Fruit fly (Drosophila melanogaster) whole organism, embryonic: ENCODE measurements around the gene ksr.
A peak's percentile ranks its signal among the peaks of the same experiment; 100 is the strongest.

ENCODE experiments used
- CG12391 ChIP-seq: fragments of 200-800 bp; sonication (Bioruptor generic); optimal IDR thresholded peaks from 3 replicates; lab custom pipeline; 2018; ENCODE audit warnings: missing biosample characterization, mild to moderate bottlenecking, missing genetic modification characterization, moderate library complexity
- CG14441 ChIP-seq: fragments of 200-800 bp; sonication (Bioruptor generic); IDR thresholded peaks from 2 replicates; pipeline ENCODE4 v1.3.6; 2022; ENCODE audit warnings: missing biosample characterization, missing genetic modification characterization
- CG15269 ChIP-seq: fragments of 200-800 bp; sonication (Bioruptor generic); optimal IDR thresholded peaks from 2 replicates; lab custom pipeline; 2018; ENCODE audit warnings: missing biosample characterization, mild to moderate bottlenecking, missing genetic modification characterization, moderate library complexity
- CG15601 ChIP-seq: fragments of 200-800 bp; sonication (Bioruptor generic); optimal IDR thresholded peaks from 3 replicates; lab custom pipeline; 2019; ENCODE audit warnings: missing biosample characterization, mild to moderate bottlenecking, missing genetic modification characterization, moderate library complexity
- CG1647 ChIP-seq: fragments of 200-800 bp; sonication (Bioruptor generic); optimal IDR thresholded peaks from 3 replicates; lab custom pipeline; 2016; ENCODE audit warnings: missing biosample characterization, missing genetic modification characterization
- CG17359 ChIP-seq: fragments of 200-800 bp; sonication (Bioruptor generic); optimal IDR thresholded peaks from 3 replicates; lab custom pipeline; 2018; ENCODE audit warnings: missing biosample characterization, mild to moderate bottlenecking, missing genetic modification characterization, moderate library complexity
- CG17612 ChIP-seq: fragments of 200-800 bp; sonication (Bioruptor generic); IDR thresholded peaks from 2 replicates; pipeline ENCODE4 v1.3.6; 2022; ENCODE audit warnings: missing biosample characterization, missing genetic modification characterization
- CG2120 ChIP-seq: fragments of 200-800 bp; sonication (Bioruptor generic); optimal IDR thresholded peaks from 3 replicates; lab custom pipeline; 2016; ENCODE audit warnings: missing biosample characterization, missing genetic modification characterization
- CG3847 ChIP-seq: fragments of 200-800 bp; sonication (Bioruptor generic); IDR thresholded peaks from 2 replicates; pipeline ENCODE4 v1.3.6; 2022; ENCODE audit warnings: missing biosample characterization, missing genetic modification characterization
- CG6254 ChIP-seq: fragments of 200-800 bp; sonication (Bioruptor generic); optimal IDR thresholded peaks from 3 replicates; lab custom pipeline; 2017; ENCODE audit warnings: mild to moderate bottlenecking, missing biosample characterization, missing genetic modification reagents, missing genetic modification characterization
- CG7987 ChIP-seq: fragments of 200-800 bp; sonication (Bioruptor generic); optimal IDR thresholded peaks from 2 replicates; lab custom pipeline; 2018; ENCODE audit warnings: missing biosample characterization, mild to moderate bottlenecking, missing genetic modification characterization, moderate library complexity
- CG9215 ChIP-seq: fragments of 200-800 bp; sonication (Bioruptor generic); IDR thresholded peaks from 2 replicates; pipeline ENCODE4 v1.3.6; 2022; ENCODE audit warnings: missing biosample characterization, missing genetic modification characterization
- CoRest ChIP-seq: fragments of 200-800 bp; sonication (Bioruptor generic); optimal IDR thresholded peaks from 3 replicates; lab custom pipeline; 2018; ENCODE audit warnings: missing biosample characterization, mild to moderate bottlenecking, missing genetic modification characterization, moderate library complexity
- CrebB ChIP-seq: fragments of 200-800 bp; sonication (Bioruptor generic); optimal IDR thresholded peaks from 3 replicates; lab custom pipeline; 2018; ENCODE audit warnings: missing biosample characterization, mild to moderate bottlenecking, missing genetic modification characterization
- Fer2 ChIP-seq: fragments of 200-800 bp; sonication (Bioruptor generic); optimal IDR thresholded peaks from 2 replicates; lab custom pipeline; 2018; ENCODE audit warnings: missing biosample characterization, mild to moderate bottlenecking, missing genetic modification characterization, moderate library complexity
- HLH4C ChIP-seq: fragments of 200-800 bp; sonication (Bioruptor generic); IDR thresholded peaks from 3 replicates; pipeline ENCODE4 v1.3.6; 2022; ENCODE audit warnings: missing biosample characterization, missing genetic modification characterization; ENCODE audit not compliant: partially characterized antibody
- HmgZ ChIP-seq: fragments of 200-800 bp; sonication (Bioruptor generic); optimal IDR thresholded peaks from 2 replicates; lab custom pipeline; 2018; ENCODE audit warnings: missing biosample characterization, mild to moderate bottlenecking, missing genetic modification characterization
- Hr51 ChIP-seq, 2 experiments: fragments of 200-800 bp; sonication (Bioruptor generic); optimal IDR thresholded peaks; 2 replicates in 1 of 2; 3 replicates in 1 of 2; lab custom pipeline; 2016 to 2018; ENCODE audit warnings: missing biosample characterization in 2 of 2, missing genetic modification characterization in 2 of 2, mild to moderate bottlenecking in 1 of 2, moderate library complexity in 1 of 2
- Lhr ChIP-seq: fragments of 200-800 bp; sonication (Bioruptor generic); optimal IDR thresholded peaks from 3 replicates; lab custom pipeline; 2017; ENCODE audit warnings: mild to moderate bottlenecking, missing biosample characterization, missing genetic modification reagents, missing genetic modification characterization
- Lpt ChIP-seq: fragments of >200 bp; optimal IDR thresholded peaks from 2 replicates; lab custom pipeline; 2018; ENCODE audit warnings: missing biosample characterization, missing genetic modification characterization
- Meics ChIP-seq: fragments of 200-800 bp; sonication (Bioruptor generic); optimal IDR thresholded peaks from 2 replicates; lab custom pipeline; 2017; ENCODE audit warnings: missing biosample characterization, mild to moderate bottlenecking, missing genetic modification characterization
- NFAT ChIP-seq: fragments of 200-800 bp; sonication (Bioruptor generic); IDR thresholded peaks from 2 replicates; pipeline ENCODE4 v1.3.6; 2022; ENCODE audit warnings: missing biosample characterization, missing genetic modification characterization
- PHDP ChIP-seq: fragments of 200-800 bp; sonication (Bioruptor generic); optimal IDR thresholded peaks from 3 replicates; lab custom pipeline; 2018; ENCODE audit warnings: missing biosample characterization, mild to moderate bottlenecking, missing genetic modification characterization, moderate library complexity
- Scr ChIP-seq: fragments of 200-800 bp; sonication (Bioruptor generic); IDR thresholded peaks from 2 replicates; pipeline ENCODE4 v1.3.6; 2022; ENCODE audit warnings: missing biosample characterization, missing genetic modification characterization; ENCODE audit not compliant: partially characterized antibody
- Sin3A ChIP-seq: fragments of >200 bp; optimal IDR thresholded peaks from 2 replicates; lab custom pipeline; 2018
- Sox100B ChIP-seq: fragments of 200-800 bp; sonication (Bioruptor generic); optimal IDR thresholded peaks from 3 replicates; lab custom pipeline; 2018; ENCODE audit warnings: missing biosample characterization, mild to moderate bottlenecking, missing genetic modification characterization
- Sry-δ ChIP-seq: fragments of 200-800 bp; sonication (Bioruptor generic); optimal IDR thresholded peaks from 2 replicates; lab custom pipeline; 2016; ENCODE audit warnings: missing biosample characterization, missing genetic modification characterization
- Xrp1 ChIP-seq: fragments of 200-800 bp; sonication (Bioruptor generic); IDR thresholded peaks from 2 replicates; pipeline ENCODE4 v1.3.6; 2022; ENCODE audit warnings: missing biosample characterization, missing genetic modification characterization
- ato ChIP-seq: fragments of 200-800 bp; sonication (Bioruptor generic); IDR thresholded peaks from 2 replicates; pipeline ENCODE4 v1.3.6; 2022; ENCODE audit warnings: missing biosample characterization, missing genetic modification characterization; ENCODE audit not compliant: partially characterized antibody
- az2 ChIP-seq: fragments of 200-800 bp; sonication (Bioruptor generic); optimal IDR thresholded peaks from 3 replicates; lab custom pipeline; 2016; ENCODE audit warnings: missing biosample characterization, missing genetic modification characterization
- chm ChIP-seq: fragments of 200-800 bp; sonication (Bioruptor generic); IDR thresholded peaks from 2 replicates; pipeline ENCODE4 v1.3.6; 2022; ENCODE audit warnings: missing biosample characterization, missing genetic modification characterization
- chn ChIP-seq: fragments of 200-800 bp; sonication (Bioruptor generic); optimal IDR thresholded peaks from 2 replicates; lab custom pipeline; 2016; ENCODE audit warnings: missing biosample characterization, missing genetic modification characterization
- corto ChIP-seq: fragments of 200-800 bp; sonication (Bioruptor generic); optimal IDR thresholded peaks from 2 replicates; lab custom pipeline; 2016; ENCODE audit warnings: missing biosample characterization, mild to moderate bottlenecking, missing genetic modification characterization, moderate library complexity
- dmrt99B ChIP-seq: fragments of 200-800 bp; sonication (Bioruptor generic); optimal IDR thresholded peaks from 2 replicates; lab custom pipeline; 2018; ENCODE audit warnings: missing biosample characterization, mild to moderate bottlenecking, missing genetic modification characterization, moderate library complexity
- fd64A ChIP-seq: fragments of 200-800 bp; sonication (Bioruptor generic); optimal IDR thresholded peaks from 3 replicates; lab custom pipeline; 2018; ENCODE audit warnings: missing biosample characterization, mild to moderate bottlenecking, missing genetic modification characterization
- fru ChIP-seq: fragments of >200 bp; optimal IDR thresholded peaks from 2 replicates; lab custom pipeline; 2017
- gce ChIP-seq: fragments of 200-800 bp; sonication (Bioruptor generic); IDR thresholded peaks from 3 replicates; pipeline ENCODE4 v1.3.6; 2022; ENCODE audit warnings: missing biosample characterization, missing genetic modification characterization
- kay ChIP-seq: fragments of 200-800 bp; sonication (Bioruptor generic); optimal IDR thresholded peaks from 2 replicates; lab custom pipeline; 2016; ENCODE audit warnings: missing biosample characterization, missing genetic modification characterization
- kni ChIP-seq: fragments of 200-800 bp; sonication (Bioruptor generic); optimal IDR thresholded peaks from 3 replicates; lab custom pipeline; 2017; ENCODE audit warnings: mild to moderate bottlenecking, missing biosample characterization, missing genetic modification reagents, missing genetic modification characterization
- lmd ChIP-seq: fragments of 200-800 bp; sonication (Bioruptor generic); IDR thresholded peaks from 2 replicates; pipeline ENCODE4 v1.3.6; 2022; ENCODE audit warnings: missing biosample characterization, missing genetic modification characterization
- luna ChIP-seq: fragments of 200-800 bp; sonication (Bioruptor generic); optimal IDR thresholded peaks from 2 replicates; lab custom pipeline; 2016; ENCODE audit warnings: missing biosample characterization, missing genetic modification characterization
- nerfin-2 ChIP-seq: fragments of 200-800 bp; sonication (Bioruptor generic); IDR thresholded peaks from 2 replicates; pipeline ENCODE4 v1.3.6; 2022; ENCODE audit warnings: missing biosample characterization, missing genetic modification characterization; ENCODE audit not compliant: partially characterized antibody
- onecut ChIP-seq: fragments of 200-800 bp; sonication (Bioruptor generic); IDR thresholded peaks from 2 replicates; pipeline ENCODE4 v1.3.6; 2022; ENCODE audit warnings: missing biosample characterization, missing genetic modification characterization
- otp ChIP-seq: fragments of 200-800 bp; sonication (Bioruptor generic); IDR thresholded peaks from 3 replicates; pipeline ENCODE4, ENCODE4 v1.3.6; 2022; ENCODE audit warnings: missing biosample characterization, missing genetic modification characterization
- psq ChIP-seq: fragments of 200-800 bp; sonication (Bioruptor generic); optimal IDR thresholded peaks from 2 replicates; lab custom pipeline; 2017; ENCODE audit warnings: missing biosample characterization, missing genetic modification characterization
- row ChIP-seq: fragments of 200-800 bp; sonication (Bioruptor generic); IDR thresholded peaks from 3 replicates; pipeline ENCODE4 v1.3.6; 2022; ENCODE audit warnings: missing biosample characterization, missing genetic modification characterization
- sim ChIP-seq: fragments of 200-800 bp; sonication (Bioruptor generic); IDR thresholded peaks from 2 replicates; pipeline ENCODE4 v1.3.6; 2022; ENCODE audit warnings: missing biosample characterization, missing genetic modification characterization
- sisA ChIP-seq: fragments of 200-800 bp; sonication (Bioruptor generic); IDR thresholded peaks from 2 replicates; pipeline ENCODE4 v1.3.6; 2022; ENCODE audit warnings: missing biosample characterization, missing genetic modification characterization
- tap ChIP-seq: fragments of 200-800 bp; optimal IDR thresholded peaks from 3 replicates; lab custom pipeline; 2019; ENCODE audit warnings: missing biosample characterization, mild to moderate bottlenecking, missing genetic modification characterization, moderate library complexity
- twi ChIP-seq: fragments of 200-800 bp; optimal IDR thresholded peaks from 2 replicates; lab custom pipeline; 2019; ENCODE audit warnings: missing biosample characterization, mild to moderate bottlenecking, missing genetic modification characterization, moderate library complexity
- wdn ChIP-seq: fragments of 200-800 bp; sonication (Bioruptor generic); IDR thresholded peaks from 2 replicates; pipeline ENCODE4 v1.3.6; 2022; ENCODE audit warnings: missing biosample characterization, missing genetic modification characterization
- zen2 ChIP-seq: fragments of 200-800 bp; sonication (Bioruptor generic); IDR thresholded peaks from 3 replicates; pipeline ENCODE4 v1.3.6; 2022; ENCODE audit warnings: missing biosample characterization, missing genetic modification characterization; ENCODE audit not compliant: partially characterized antibody
- zfh2 ChIP-seq: fragments of 200-800 bp; sonication (Bioruptor generic); optimal IDR thresholded peaks from 2 replicates; lab custom pipeline; 2016; ENCODE audit warnings: missing biosample characterization, missing genetic modification characterization

The ksr gene

dm6 chr3R:5467619-5468018, 16.1 kb downstream of the ksr start, which contains the start of gene POLDIP2 (continued):
- TF ChIP-seq fd64A (GFP tag; lab: Kevin White, UChicago) (no peak), CG15269 (no peak), zfh2 (GFP tag; lab: Kevin White, UChicago) (no peak), CG12391 (no peak), sisA (GFP tag; lab: Robert Waterston, UW) (no peak), Meics (no peak), az2 (no peak), CG17359 (tag; lab: Kevin White, UChicago) (peak; percentile 5), CG1647 (GFP tag; lab: Kevin White, UChicago) (no peak), tap (tag; lab: Kevin White, UChicago) (no peak), chn (GFP tag; lab: Kevin White, UChicago) (no peak), ato (GFP tag; lab: Robert Waterston, UW) (peak; percentile 21; the same call in 1 of the 2 replicates), HmgZ (tag; lab: Kevin White, UChicago) (no peak), Sry-δ (no peak), Fer2 (tag; lab: Kevin White, UChicago) (no peak), wdn (GFP tag; lab: Robert Waterston, UW) (no peak), CoRest (tag; lab: Kevin White, UChicago) (no peak), corto (no peak), zen2 (GFP tag; lab: Robert Waterston, UW) (no peak), twi (tag; lab: Kevin White, UChicago) (no peak), sim (GFP tag; lab: Robert Waterston, UW) (no peak), Lhr (GFP tag; lab: Kevin White, UChicago) (no peak), Xrp1 (GFP tag; lab: Robert Waterston, UW) (no peak), kay (GFP tag; lab: Kevin White, UChicago) (no peak), NFAT (GFP tag; lab: Robert Waterston, UW) (no peak), psq (no peak), CG6254 (GFP tag; lab: Kevin White, UChicago) (no peak), PHDP (no peak), Scr (GFP tag; lab: Robert Waterston, UW) (no peak), onecut (GFP tag; lab: Robert Waterston, UW) (no peak), nerfin-2 (GFP tag; lab: Robert Waterston, UW) (no peak), otp (GFP tag; lab: Robert Waterston, UW) (no peak), Sin3A (lab: Kevin White, UChicago) (no peak), HLH4C (no peak), row (GFP tag; lab: Robert Waterston, UW) (peak; percentile 5; the same call in 1 of the 3 replicates), CG2120 (GFP tag; lab: Kevin White, UChicago) (peak; percentile 24), gce (GFP tag; lab: Robert Waterston, UW) (no peak), fru (lab: Kevin White, UChicago) (no peak), CG7987 (GFP tag; lab: Kevin White, UChicago) (peak; percentile 5), CG15601 (tag; lab: Kevin White, UChicago) (no peak)

- TF ChIP-seq CG3847 (peak; percentile 39; the same call in 1 of the 2 replicates), Hr51 (GFP tag; optimal IDR thresholded peaks at IDR 0.05; lab: Kevin White, UChicago) (peak; percentile 63), Sox100B (GFP tag; lab: Kevin White, UChicago) (peak; percentile 66), Lpt (no peak), CrebB (tag; lab: Kevin White, UChicago) (peak; percentile 89), Xrp1 (GFP tag; lab: Robert Waterston, UW) (no peak; the same call in 1 of the 2 replicates), CG17612 (GFP tag; lab: Robert Waterston, UW) (no peak), Lhr (GFP tag; lab: Kevin White, UChicago) (peak; percentile 62), chm (GFP tag; lab: Robert Waterston, UW) (peak; percentile 90), dmrt99B (peak; percentile 57), kni (GFP tag; lab: Kevin White, UChicago) (peak; percentile 74), CG14441 (GFP tag; lab: Robert Waterston, UW) (0 out of 2 replicates have a peak, but pooled peaks have one; percentile 25), luna (GFP tag; lab: Kevin White, UChicago) (peak; percentile 29), CG9215 (GFP tag; lab: Robert Waterston, UW) (no peak), lmd (GFP tag; lab: Robert Waterston, UW) (no peak)
Measured at dm6 chr3R:5466875-5467274, 16.8 kb downstream of the ksr start, which contains the start of gene RpL35A. RpL35A (minus strand) TSS chr3R:5467101.
